Fruit fly (Drosophila melanogaster): ENCODE measurements around the gene CG10405.

CG10405 gene

DNA sequence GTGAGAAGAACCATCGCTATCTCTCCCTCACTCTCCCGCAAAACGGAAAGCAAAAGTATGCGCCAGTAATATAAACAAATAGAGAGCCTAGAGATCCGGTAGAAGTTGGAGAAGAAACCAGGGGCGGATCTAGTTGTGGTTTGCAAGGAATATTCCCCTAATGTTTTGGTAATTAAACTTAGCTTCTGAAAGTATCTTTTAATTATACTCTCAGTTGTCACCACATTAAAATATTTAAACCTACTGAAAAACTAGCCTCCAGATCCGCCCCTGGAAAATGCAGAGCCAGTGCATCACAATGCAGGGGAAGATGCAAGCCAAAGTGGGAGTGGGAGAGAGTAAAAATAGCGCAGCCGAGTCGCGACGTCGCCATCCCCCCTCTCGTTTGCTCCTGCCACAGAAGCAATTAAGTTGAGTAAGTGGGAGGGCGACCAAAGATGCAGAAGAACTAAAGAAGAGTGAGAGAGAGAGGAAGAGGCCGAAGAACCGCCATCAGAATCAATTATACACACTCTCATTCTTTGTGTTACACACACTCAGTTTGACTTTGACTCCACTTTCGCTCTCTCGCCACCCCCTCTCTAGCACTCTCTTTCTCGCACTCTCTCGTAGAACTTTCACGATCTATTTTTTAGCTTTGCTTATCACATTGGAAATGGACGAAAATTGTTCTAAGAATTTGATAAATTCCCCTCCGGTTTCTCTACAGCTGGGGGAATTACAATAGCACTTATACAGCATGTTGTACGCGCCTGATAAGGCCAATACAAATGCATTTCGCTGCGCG is 4.9 kb upstream of the CG10405 start (continued):
- TF ChIP-seq CG10959 (GFP tag; IDR thresholded peaks at IDR 0.05) (peak; percentile 98), CG12769 (tag; optimal IDR thresholded peaks at IDR 0.05) (peak; percentile 78), insv (GFP tag; optimal IDR thresholded peaks at IDR 0.05) (peak; percentile 20 to 40), CG16863 (GFP tag; optimal IDR thresholded peaks at IDR 0.05) (peak; percentile 95), CG33557 (GFP tag; optimal IDR thresholded peaks at IDR 0.05) (peak; percentile 98), CG1024 (GFP tag; IDR thresholded peaks at IDR 0.05) (peak; percentile 94), CG1832 (GFP tag; optimal IDR thresholded peaks at IDR 0.05) (peak; percentile 60), ap (GFP tag; IDR thresholded peaks at IDR 0.05) (peak; percentile 90), GATAe (GFP tag; conservative IDR thresholded peaks at IDR 0.05) (peak; percentile 46), Nf-YA (GFP tag; IDR thresholded peaks at IDR 0.05) (peak; percentile 91), Nf-YC (tag; optimal IDR thresholded peaks at IDR 0.05) (peak; percentile 70), en (GFP tag; optimal IDR thresholded peaks at IDR 0.05) (peak; percentile 80), CG7963 (GFP tag; IDR thresholded peaks at IDR 0.05; ENCODE audit: partially characterized antibody) (peak; percentile 67), ATbp (GFP tag; optimal IDR thresholded peaks at IDR 0.05) (peak; percentile 95), CG30020 (tag; optimal IDR thresholded peaks at IDR 0.05) (peak; percentile 76), Myb (GFP tag; optimal IDR thresholded peaks at IDR 0.05) (peak; percentile 64), CG32767 (GFP tag; IDR thresholded peaks at IDR 0.05) (peak; percentile 88), luna (GFP tag; optimal IDR thresholded peaks at IDR 0.05) (no peak), trem (tag; optimal IDR thresholded peaks at IDR 0.05) (peak; percentile 91), CG7745 (tag; optimal IDR thresholded peaks at IDR 0.05) (peak; percentile 75), stwl (tag; optimal IDR thresholded peaks at IDR 0.05) (peak; percentile 59), CG6254 (GFP tag; optimal IDR thresholded peaks at IDR 0.05) (peak; percentile 77), hbn (GFP tag; IDR thresholded peaks at IDR 0.05; ENCODE audit: partially characterized antibody) (no peak), PHDP (tag; optimal IDR thresholded peaks at IDR 0.05) (peak; percentile 90), ase (GFP tag; IDR thresholded peaks at IDR 0.05) (peak; percentile 96), hth (optimal IDR thresholded peaks at IDR 0.05) (no peak), Ets65A (GFP tag) (peak; percentile 100), HmgZ (tag; optimal IDR thresholded peaks at IDR 0.05) (peak; percentile 80), Ravus (GFP tag; IDR thresholded peaks at IDR 0.05) (peak; percentile 78), CG17186 (GFP tag; optimal IDR thresholded peaks at IDR 0.05) (peak; percentile 55), CG10267 (tag; optimal IDR thresholded peaks at IDR 0.05) (peak; percentile 88), wdn (GFP tag; IDR thresholded peaks at IDR 0.05) (peak; percentile 80), da (GFP tag; optimal IDR thresholded peaks at IDR 0.05) (peak; percentile 80), CG16779 (GFP tag; IDR thresholded peaks at IDR 0.05) (peak; percentile 84), Trl (optimal IDR thresholded peaks at IDR 0.05) (peak; percentile 65 to 87), Trl (GFP tag; optimal IDR thresholded peaks at IDR 0.05) (peak; percentile 81), HLH4C (GFP tag; IDR thresholded peaks at IDR 0.05; ENCODE audit: partially characterized antibody) (peak; percentile 67), sna (GFP tag; IDR thresholded peaks at IDR 0.05; ENCODE audit: partially characterized antibody) (no peak), zen (tag; optimal IDR thresholded peaks at IDR 0.05) (peak; percentile 93), Mes4 (GFP tag; optimal IDR thresholded peaks at IDR 0.05) (peak; percentile 78), CG2120 (GFP tag; optimal IDR thresholded peaks at IDR 0.05) (peak; percentile 69), CG7786 (GFP tag; optimal IDR thresholded peaks at IDR 0.05) (peak; percentile 91), CG2129 (GFP tag; IDR thresholded peaks at IDR 0.05; ENCODE audit: partially characterized antibody) (no peak), p53 (GFP tag; optimal IDR thresholded peaks at IDR 0.05) (peak; percentile 82), Hsf (GFP tag; optimal IDR thresholded peaks at IDR 0.05) (peak; percentile 92), al (GFP tag; IDR thresholded peaks at IDR 0.05) (peak; percentile 75), MTF-1 (GFP tag; optimal IDR thresholded peaks at IDR 0.05; ENCODE audit: borderline replicate concordance) (peak; percentile 91), Dip2 (GFP tag; IDR thresholded peaks at IDR 0.05) (peak; percentile 62), CG10431 (GFP tag; optimal IDR thresholded peaks at IDR 0.05) (peak; percentile 95)
